Worm (Caenorhabditis elegans): Measurements from ENCODE around the gene F41C3.2.

F41C3.2 gene

DNA sequence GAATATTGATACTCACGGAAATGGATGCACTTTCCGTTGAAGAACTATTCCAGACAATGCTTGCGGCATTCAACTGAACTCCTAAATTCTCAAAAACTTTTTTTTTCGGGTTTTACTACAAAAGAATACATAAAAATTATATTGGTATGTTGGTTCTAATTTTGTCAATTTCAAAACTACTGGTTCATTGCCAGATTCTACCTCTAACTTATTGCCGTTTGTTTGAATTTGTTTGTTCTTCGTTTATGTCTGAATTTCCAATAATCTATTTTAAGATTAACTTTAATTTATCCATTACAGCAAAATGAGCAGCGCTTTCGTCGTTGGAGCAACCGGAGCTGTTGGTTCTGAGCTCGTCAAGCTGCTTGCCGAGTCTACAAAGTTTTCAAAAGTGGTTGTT is 47.3 kb downstream of the F41C3.2 start, which contains the start of gene C33F10.14:
C33F10.14 (plus strand) TSS at position 301 of the 400 bp plus-strand sequence.
- TF ChIP-seq tab-1 (GFP tag; IDR thresholded peaks at IDR 0.05) = no peak
- TF ChIP-seq cog-1 (tag; optimal IDR thresholded peaks at IDR 0.05) = no peak
- no peak for TF ChIP-seq klf-2 (GFP tag; conservative IDR thresholded peaks at IDR 0.05)

DNA sequence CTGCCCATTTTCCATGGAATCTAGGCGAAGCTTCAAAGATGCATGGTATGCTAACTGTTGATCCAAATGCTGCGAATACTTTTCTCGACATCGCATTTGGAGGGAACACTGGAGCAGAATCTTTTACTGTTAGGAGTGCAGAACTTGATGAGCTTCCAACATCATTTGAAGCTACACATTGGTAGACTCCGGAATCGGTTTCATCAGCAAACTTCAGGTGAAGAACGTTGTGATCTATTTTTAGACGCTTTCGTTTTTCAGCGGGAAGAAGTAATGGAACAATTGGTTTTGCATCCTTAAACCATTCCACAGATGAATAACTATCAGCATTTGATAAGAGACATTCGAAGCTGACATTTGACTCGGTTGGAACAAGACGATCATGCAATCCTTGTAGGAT is 50.8 kb downstream of the F41C3.2 start:
- no peak for TF ChIP-seq ref-1 (GFP tag; conservative IDR thresholded peaks at IDR 0.05)
- TF ChIP-seq klf-2 (GFP tag; conservative IDR thresholded peaks at IDR 0.05) = no peak
- TF ChIP-seq med-1 (GFP tag; optimal IDR thresholded peaks at IDR 0.05; ENCODE audit: insufficient read depth) = no peak

Measured in whole organism, midembryonic.